Fruit fly (Drosophila melanogaster) whole organism, embryonic: Measurements from ENCODE around the gene AstA.

Source experiments
- CG10147 ChIP-seq: fragments of 200-800 bp; sonication (Bioruptor generic); optimal IDR thresholded peaks from 2 replicates; lab custom pipeline; 2019; ENCODE audit warnings: missing biosample characterization, mild to moderate bottlenecking, missing genetic modification characterization, moderate library complexity
- CG10321 ChIP-seq: fragments of 200-800 bp; sonication (Bioruptor generic); IDR thresholded peaks from 2 replicates; pipeline ENCODE4 v1.3.6; 2022; ENCODE audit warnings: missing biosample characterization, missing genetic modification characterization
- CG10366 ChIP-seq: fragments of 200-800 bp; sonication (Bioruptor generic); IDR thresholded peaks from 2 replicates; pipeline ENCODE4 v1.3.6; 2022; ENCODE audit warnings: missing biosample characterization, missing genetic modification characterization
- CG12391 ChIP-seq: fragments of 200-800 bp; sonication (Bioruptor generic); optimal IDR thresholded peaks from 3 replicates; lab custom pipeline; 2018; ENCODE audit warnings: missing biosample characterization, mild to moderate bottlenecking, missing genetic modification characterization, moderate library complexity
- CG18011 ChIP-seq: fragments of 200-800 bp; sonication (Bioruptor generic); optimal IDR thresholded peaks from 2 replicates; lab custom pipeline; 2017; ENCODE audit warnings: missing biosample characterization, missing genetic modification characterization, mild to moderate bottlenecking, moderate library complexity, missing genotype
- CG3065 ChIP-seq: fragments of 200-800 bp; sonication (Bioruptor generic); optimal IDR thresholded peaks from 2 replicates; lab custom pipeline; 2016; ENCODE audit warnings: missing biosample characterization, missing genetic modification characterization
- CG33557 ChIP-seq: fragments of 200-800 bp; sonication (Bioruptor generic); optimal IDR thresholded peaks from 2 replicates; lab custom pipeline; 2019; ENCODE audit warnings: missing biosample characterization, mild to moderate bottlenecking, missing genetic modification characterization, moderate library complexity
- CG34224 ChIP-seq: fragments of 200-800 bp; sonication (Bioruptor generic); IDR thresholded peaks from 3 replicates; pipeline ENCODE4 v1.3.6; 2022; ENCODE audit warnings: missing biosample characterization, missing genetic modification characterization; ENCODE audit not compliant: partially characterized antibody
- CG4424 ChIP-seq: fragments of 200-800 bp; sonication (Bioruptor generic); optimal IDR thresholded peaks from 3 replicates; lab custom pipeline; 2016; ENCODE audit warnings: missing biosample characterization, missing genetic modification characterization
- CG4707 ChIP-seq: fragments of 200-800 bp; sonication (Bioruptor generic); optimal IDR thresholded peaks from 2 replicates; lab custom pipeline; 2018; ENCODE audit warnings: missing biosample characterization, mild to moderate bottlenecking, missing genetic modification characterization, moderate library complexity
- CG8281 ChIP-seq: fragments of 200-800 bp; sonication (Bioruptor generic); optimal IDR thresholded peaks from 2 replicates; lab custom pipeline; 2018; ENCODE audit warnings: missing biosample characterization, mild to moderate bottlenecking, missing genetic modification characterization, moderate library complexity
- CG9215 ChIP-seq: fragments of 200-800 bp; sonication (Bioruptor generic); IDR thresholded peaks from 2 replicates; pipeline ENCODE4 v1.3.6; 2022; ENCODE audit warnings: missing biosample characterization, missing genetic modification characterization
- CHES-1-like ChIP-seq: fragments of 200-800 bp; sonication (Bioruptor generic); optimal IDR thresholded peaks from 2 replicates; lab custom pipeline; 2016; ENCODE audit warnings: missing biosample characterization, missing genetic modification characterization
- D ChIP-seq, 2 experiments: fragments of 200-800 bp in 1 of 2; fragments of >200 bp in 1 of 2; sonication (Bioruptor generic) in 1 of 2; optimal IDR thresholded peaks; 2 replicates in 1 of 2; 3 replicates in 1 of 2; lab custom pipeline; 2017; ENCODE audit warnings: mild to moderate bottlenecking in 1 of 2, missing biosample characterization in 1 of 2, missing genetic modification characterization in 1 of 2, missing genetic modification reagents in 1 of 2
- E2f1 ChIP-seq: fragments of 200-800 bp; sonication (Bioruptor generic); IDR thresholded peaks from 2 replicates; pipeline ENCODE4 v1.3.6; 2022; ENCODE audit warnings: missing biosample characterization, missing genetic modification characterization
- Fer3 ChIP-seq: fragments of 200-800 bp; sonication (Bioruptor generic); optimal IDR thresholded peaks from 2 replicates; lab custom pipeline; 2018; ENCODE audit warnings: missing biosample characterization, mild to moderate bottlenecking, missing genetic modification characterization, moderate library complexity
- HLH4C ChIP-seq: fragments of 200-800 bp; sonication (Bioruptor generic); IDR thresholded peaks from 3 replicates; pipeline ENCODE4 v1.3.6; 2022; ENCODE audit warnings: missing biosample characterization, missing genetic modification characterization; ENCODE audit not compliant: partially characterized antibody
- HmgD ChIP-seq: fragments of 200-800 bp; sonication (Bioruptor generic); optimal IDR thresholded peaks from 3 replicates; lab custom pipeline; 2016; ENCODE audit warnings: missing biosample characterization, missing genetic modification characterization
- Ptx1 ChIP-seq: fragments of 200-800 bp; sonication (Bioruptor generic); IDR thresholded peaks from 2 replicates; pipeline ENCODE4 v1.3.6; 2022; ENCODE audit warnings: missing biosample characterization, missing genetic modification characterization
- Sox100B ChIP-seq: fragments of 200-800 bp; sonication (Bioruptor generic); optimal IDR thresholded peaks from 3 replicates; lab custom pipeline; 2018; ENCODE audit warnings: missing biosample characterization, mild to moderate bottlenecking, missing genetic modification characterization
- Tbp ChIP-seq: fragments of >200 bp; optimal IDR thresholded peaks from 2 replicates; lab custom pipeline; 2018; ENCODE audit warnings: missing biosample characterization, missing genetic modification characterization
- bcd ChIP-seq: fragments of 200-800 bp; sonication (Bioruptor generic); optimal IDR thresholded peaks from 2 replicates; lab custom pipeline; 2017; ENCODE audit warnings: missing biosample characterization, mild to moderate bottlenecking, missing genetic modification characterization
- cad ChIP-seq: fragments of >200 bp; optimal IDR thresholded peaks from 2 replicates; lab custom pipeline; 2017; ENCODE audit warnings: missing biosample characterization, missing genetic modification characterization
- cato ChIP-seq: fragments of 200-800 bp; sonication (Bioruptor generic); optimal IDR thresholded peaks from 2 replicates; lab custom pipeline; 2016; ENCODE audit warnings: missing biosample characterization, missing genetic modification characterization, borderline replicate concordance
- chif ChIP-seq, 2 experiments: fragments of 200-800 bp; sonication (Bioruptor generic); optimal IDR thresholded peaks; 3 replicates each; lab custom pipeline; 2016; ENCODE audit warnings: missing biosample characterization in 2 of 2, missing genetic modification characterization in 2 of 2
- chm ChIP-seq: fragments of 200-800 bp; sonication (Bioruptor generic); IDR thresholded peaks from 2 replicates; pipeline ENCODE4 v1.3.6; 2022; ENCODE audit warnings: missing biosample characterization, missing genetic modification characterization
- emc ChIP-seq: fragments of 200-800 bp; sonication (Bioruptor generic); optimal IDR thresholded peaks from 2 replicates; lab custom pipeline; 2016; ENCODE audit warnings: missing biosample characterization, missing genetic modification characterization
- eyg ChIP-seq: fragments of 200-800 bp; sonication (Bioruptor generic); optimal IDR thresholded peaks from 3 replicates; lab custom pipeline; 2016; ENCODE audit warnings: missing biosample characterization, missing genetic modification characterization
- fd102C ChIP-seq: fragments of 200-800 bp; sonication (Bioruptor generic); optimal IDR thresholded peaks from 2 replicates; lab custom pipeline; 2018; ENCODE audit warnings: missing biosample characterization, mild to moderate bottlenecking, missing genetic modification characterization, moderate library complexity
- gce ChIP-seq: fragments of 200-800 bp; sonication (Bioruptor generic); IDR thresholded peaks from 3 replicates; pipeline ENCODE4 v1.3.6; 2022; ENCODE audit warnings: missing biosample characterization, missing genetic modification characterization
- grn ChIP-seq: fragments of 200-800 bp; sonication (Bioruptor generic); optimal IDR thresholded peaks from 3 replicates; lab custom pipeline; 2017; ENCODE audit warnings: missing biosample characterization, missing genetic modification characterization
- her ChIP-seq: fragments of 200-800 bp; sonication (Bioruptor generic); optimal IDR thresholded peaks from 2 replicates; lab custom pipeline; 2016; ENCODE audit warnings: missing biosample characterization, missing genetic modification characterization
- knrl ChIP-seq: fragments of 200-800 bp; sonication (Bioruptor generic); IDR thresholded peaks from 3 replicates; pipeline ENCODE4 v1.3.6; 2022; ENCODE audit warnings: missing biosample characterization, missing genetic modification characterization; ENCODE audit not compliant: partially characterized antibody
- lola ChIP-seq, 3 experiments: fragments of >200 bp in 2 of 3; fragments of 200-800 bp in 1 of 3; sonication (Bioruptor generic) in 1 of 3; optimal IDR thresholded peaks; 2 replicates each; lab custom pipeline; 2017 to 2019; ENCODE audit warnings: missing biosample characterization in 3 of 3, missing genetic modification characterization in 3 of 3, mild to moderate bottlenecking in 1 of 3, moderate library complexity in 1 of 3
- onecut ChIP-seq: fragments of 200-800 bp; sonication (Bioruptor generic); IDR thresholded peaks from 2 replicates; pipeline ENCODE4 v1.3.6; 2022; ENCODE audit warnings: missing biosample characterization, missing genetic modification characterization
- pan ChIP-seq, 4 experiments: fragments of >200 bp in 3 of 4; fragments of 200-800 bp in 1 of 4; sonication (Bioruptor generic) in 1 of 4; optimal IDR thresholded peaks in 3 of 4; IDR thresholded peaks in 1 of 4; 2 replicates each; pipeline versions ENCODE4 v1.3.6 to Lab custom; 2017 to 2022; ENCODE audit warnings: missing biosample characterization in 2 of 4, missing genetic modification characterization in 2 of 4, mixed read lengths in 1 of 4
- pb ChIP-seq: fragments of 200-800 bp; sonication (Bioruptor generic); optimal IDR thresholded peaks from 3 replicates; lab custom pipeline; 2016; ENCODE audit warnings: missing biosample characterization, missing genetic modification characterization
- pita ChIP-seq: fragments of 200-800 bp; sonication (Bioruptor generic); optimal IDR thresholded peaks from 2 replicates; lab custom pipeline; 2017; ENCODE audit warnings: missing biosample characterization, mild to moderate bottlenecking, missing genetic modification characterization
- pros ChIP-seq: fragments of 200-800 bp; sonication (Bioruptor generic); optimal IDR thresholded peaks from 3 replicates; lab custom pipeline; 2019; ENCODE audit warnings: missing biosample characterization, mild to moderate bottlenecking, missing genetic modification characterization, moderate library complexity
- run ChIP-seq: fragments of 200-800 bp; sonication (Bioruptor generic); optimal IDR thresholded peaks from 3 replicates; lab custom pipeline; 2018; ENCODE audit warnings: missing biosample characterization, mild to moderate bottlenecking, missing genetic modification characterization
- slbo ChIP-seq: fragments of 200-800 bp; sonication (Bioruptor generic); IDR thresholded peaks from 2 replicates; pipeline ENCODE4 v1.3.6; 2022; ENCODE audit warnings: missing biosample characterization, missing genetic modification characterization
- sna ChIP-seq: fragments of 200-800 bp; sonication (Bioruptor generic); IDR thresholded peaks from 2 replicates; pipeline ENCODE4 v1.3.6; 2022; ENCODE audit warnings: missing biosample characterization, missing genetic modification characterization; ENCODE audit not compliant: partially characterized antibody
- sqz ChIP-seq: fragments of 200-800 bp; sonication (Bioruptor generic); optimal IDR thresholded peaks from 3 replicates; lab custom pipeline; 2018; ENCODE audit warnings: missing biosample characterization, mild to moderate bottlenecking, missing genetic modification characterization
- sug ChIP-seq: fragments of 200-800 bp; optimal IDR thresholded peaks from 2 replicates; lab custom pipeline; 2019; ENCODE audit warnings: missing biosample characterization, mild to moderate bottlenecking, missing genetic modification characterization, moderate library complexity
- trem ChIP-seq: fragments of 200-800 bp; optimal IDR thresholded peaks from 3 replicates; lab custom pipeline; 2019; ENCODE audit warnings: missing biosample characterization, mild to moderate bottlenecking, missing genetic modification characterization, moderate library complexity
- wdn ChIP-seq: fragments of 200-800 bp; sonication (Bioruptor generic); IDR thresholded peaks from 2 replicates; pipeline ENCODE4 v1.3.6; 2022; ENCODE audit warnings: missing biosample characterization, missing genetic modification characterization

The AstA gene

DNA sequence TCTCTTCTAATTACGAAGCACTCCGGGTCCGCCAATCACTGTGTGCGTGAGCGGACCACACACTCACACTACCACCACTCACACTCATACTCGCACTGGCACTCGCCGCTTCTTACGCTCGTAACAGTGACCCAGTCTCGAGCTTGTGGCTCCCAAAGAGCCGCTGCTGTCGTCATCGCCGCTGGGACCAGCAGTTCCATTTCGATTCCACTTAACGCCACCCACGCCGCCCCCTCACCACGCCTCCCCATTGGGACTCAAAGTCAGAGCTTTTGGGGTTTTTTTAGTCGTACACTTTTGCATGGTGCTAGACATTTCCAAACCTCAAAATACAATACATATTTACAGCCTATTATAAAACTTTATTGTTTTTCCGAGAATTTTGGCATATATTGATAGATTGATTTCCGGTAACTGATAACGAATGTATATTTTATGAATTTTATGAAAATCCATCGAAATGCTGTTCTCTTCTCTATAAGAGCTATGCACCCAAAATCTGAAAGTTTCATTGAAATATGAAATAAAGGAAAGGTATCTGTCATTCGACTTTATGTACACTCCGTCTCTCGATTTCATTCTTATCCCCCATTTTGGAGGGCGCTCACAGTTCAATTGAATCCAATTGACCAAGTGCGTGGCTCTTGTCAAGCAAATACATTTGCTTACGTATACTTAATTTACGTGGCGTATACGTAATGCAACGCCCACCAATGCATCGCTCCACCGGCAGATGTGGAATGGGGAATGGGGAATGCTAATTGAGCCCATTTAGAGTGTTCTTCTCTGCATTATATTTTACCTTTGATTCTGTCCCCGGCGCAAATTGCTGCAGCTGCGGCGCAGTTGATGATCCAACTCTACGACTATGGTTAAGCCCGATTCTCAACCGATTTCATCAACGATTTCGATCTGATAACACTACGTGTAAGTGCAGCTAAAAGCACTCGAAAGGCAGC, 6.7 kb upstream of the AstA start, which contains the start of gene CG42331 (continued):
- TF ChIP-seq Ptx1 (GFP tag; lab: Robert Waterston, UW): peak; percentile 65
- TF ChIP-seq wdn (GFP tag; lab: Robert Waterston, UW): no peak
- no peak for TF ChIP-seq knrl
- TF ChIP-seq lola (GFP tag; optimal IDR thresholded peaks at IDR 0.05; lab: Kevin White, UChicago): no peak
- peak; percentile 46; the same call in 1 of the 2 replicates for TF ChIP-seq CG10366 (GFP tag; lab: Robert Waterston, UW)
- no peak for TF ChIP-seq pros (GFP tag; lab: Kevin White, UChicago)
- no peak for TF ChIP-seq pb (GFP tag; lab: Kevin White, UChicago)
- peak; percentile 17 for TF ChIP-seq CHES-1-like (GFP tag; lab: Kevin White, UChicago)
- peak; percentile 46 for TF ChIP-seq CG12391 (tag; lab: Kevin White, UChicago)
- TF ChIP-seq sqz (GFP tag; lab: Kevin White, UChicago): peak; percentile 16
- TF ChIP-seq CG33557 (GFP tag; lab: Kevin White, UChicago): no peak
- peak; percentile 23 for TF ChIP-seq trem (tag; lab: Kevin White, UChicago)
- no peak for TF ChIP-seq HLH4C (GFP tag; lab: Robert Waterston, UW)
- TF ChIP-seq CG18011 (GFP tag; lab: Kevin White, UChicago): no peak
- no peak for TF ChIP-seq CG4707 (GFP tag; lab: Kevin White, UChicago)
- TF ChIP-seq pita: no peak
- TF ChIP-seq Fer3 (tag; lab: Kevin White, UChicago): peak; percentile 60
- peak; percentile 5 for TF ChIP-seq emc (GFP tag; lab: Kevin White, UChicago)
- TF ChIP-seq slbo (GFP tag; lab: Robert Waterston, UW): peak; percentile 47; the same call in 1 of the 2 replicates
- peak; percentile 26 for TF ChIP-seq cato (GFP tag; lab: Kevin White, UChicago)
- TF ChIP-seq E2f1 (GFP tag; lab: Robert Waterston, UW): no peak; the same call in 1 of the 2 replicates
- no peak for TF ChIP-seq fd102C (GFP tag; lab: Kevin White, UChicago)
- no peak for TF ChIP-seq sna (GFP tag; lab: Robert Waterston, UW)
- peak; percentile 18; the same call in 1 of the 2 replicates for TF ChIP-seq chm (GFP tag; lab: Robert Waterston, UW)
- TF ChIP-seq CG9215 (GFP tag; lab: Robert Waterston, UW): no peak
- TF ChIP-seq Sox100B (GFP tag; lab: Kevin White, UChicago): peak; percentile 53
- no peak for TF ChIP-seq CG10321 (GFP tag; lab: Robert Waterston, UW)
- TF ChIP-seq bcd (GFP tag; lab: Kevin White, UChicago): peak; percentile 38
- no peak for TF ChIP-seq pan (optimal IDR thresholded peaks at IDR 0.05; lab: Kevin White, UChicago)
- TF ChIP-seq pan (GFP tag; optimal IDR thresholded peaks at IDR 0.05 in 1 of 2, IDR thresholded peaks at IDR 0.05 in 1 of 2): peak in 1 of 2 experiments; percentile 43
- TF ChIP-seq Tbp (GFP tag; lab: Kevin White, UChicago): no peak
- peak; percentile 2 for TF ChIP-seq grn (GFP tag; lab: Kevin White, UChicago)
- peak; percentile 59 for TF ChIP-seq CG10147 (GFP tag; lab: Kevin White, UChicago)
- TF ChIP-seq her: peak; percentile 45
- peak; percentile 72 for TF ChIP-seq run (tag; lab: Kevin White, UChicago)
- peak; percentile 92 for TF ChIP-seq sug (tag; lab: Kevin White, UChicago)
- no peak for TF ChIP-seq HmgD (GFP tag; lab: Kevin White, UChicago)
- no peak for TF ChIP-seq D (optimal IDR thresholded peaks at IDR 0.05; lab: Kevin White, UChicago)
- TF ChIP-seq D (GFP tag; optimal IDR thresholded peaks at IDR 0.05; lab: Kevin White, UChicago): peak; percentile 35
- no peak for TF ChIP-seq gce
- TF ChIP-seq CG34224 (GFP tag; lab: Robert Waterston, UW): no peak
- peak; percentile 33 for TF ChIP-seq eyg (GFP tag; lab: Kevin White, UChicago)
- peak; percentile 52 for TF ChIP-seq CG4424 (GFP tag; lab: Kevin White, UChicago)
- no peak for TF ChIP-seq CG3065 (GFP tag; lab: Kevin White, UChicago)
- TF ChIP-seq CG8281 (tag; lab: Kevin White, UChicago): peak; percentile 72
- peak; percentile 45 to 51 for TF ChIP-seq chif (GFP tag; optimal IDR thresholded peaks at IDR 0.05; lab: Kevin White, UChicago)
- TF ChIP-seq onecut (GFP tag; lab: Robert Waterston, UW): peak; percentile 25; the same call in 1 of the 2 replicates
- no peak for TF ChIP-seq cad (GFP tag; lab: Kevin White, UChicago)
